Fruit fly (Drosophila melanogaster): ENCODE data around the gene Idgf1.

DNA sequence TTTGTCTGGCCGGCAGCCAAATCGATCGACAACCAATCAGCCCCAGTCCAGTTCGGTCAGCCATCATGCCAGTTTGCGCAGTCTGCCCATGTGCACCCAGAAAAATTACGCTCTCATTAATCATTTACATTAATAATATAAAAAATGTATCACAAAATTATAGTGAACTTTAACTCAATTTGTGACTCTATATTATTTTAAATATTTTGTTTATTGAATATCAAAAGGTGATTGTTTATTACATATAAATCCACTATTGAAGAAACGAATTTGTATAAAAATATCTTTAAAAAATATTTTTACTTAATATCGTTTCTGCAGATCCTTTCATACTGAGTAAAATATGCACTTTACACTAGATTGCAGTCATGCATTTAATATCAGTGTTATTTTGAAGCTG lies 37.8 kb upstream of the Idgf1 start:
- TF ChIP-seq psq (optimal IDR thresholded peaks at IDR 0.05) (no peak), h (optimal IDR thresholded peaks at IDR 0.05) (no peak)
